Fruit fly (Drosophila melanogaster): Measurements from ENCODE around the gene inaF-D.
A peak's percentile ranks its signal among the peaks of the same experiment; 100 is the strongest.

inaF-D gene

dm6 chrX:11681558-11682551 lies 47.0 kb downstream of the inaF-D start (continued):
- peak; percentile 60 for TF ChIP-seq Hr4 (GFP tag; optimal IDR thresholded peaks at IDR 0.05)
- TF ChIP-seq CG32006 (GFP tag; optimal IDR thresholded peaks at IDR 0.05) = peak; percentile 53
- peak; percentile 58 for TF ChIP-seq OdsH (GFP tag; optimal IDR thresholded peaks at IDR 0.05)
- TF ChIP-seq Ets21C (GFP tag; optimal IDR thresholded peaks at IDR 0.05) = peak; percentile 67
- peak; percentile 73 for TF ChIP-seq pdm3 (GFP tag; optimal IDR thresholded peaks at IDR 0.05)
- peak; percentile 41 for TF ChIP-seq CG15336 (GFP tag; IDR thresholded peaks at IDR 0.05)
- peak; percentile 79 for TF ChIP-seq CG10631 (GFP tag; optimal IDR thresholded peaks at IDR 0.05)
- peak; percentile 45 for TF ChIP-seq CG6792 (GFP tag; optimal IDR thresholded peaks at IDR 0.05)
- peak; percentile 74 for TF ChIP-seq Sox14 (GFP tag; optimal IDR thresholded peaks at IDR 0.05)
- TF ChIP-seq CG3032 (tag; optimal IDR thresholded peaks at IDR 0.05) = peak; percentile 52
- peak; percentile 33 for TF ChIP-seq fd85E (GFP tag; optimal IDR thresholded peaks at IDR 0.05)
- TF ChIP-seq CG1621 (tag; optimal IDR thresholded peaks at IDR 0.05) = peak; percentile 14
- TF ChIP-seq ss (GFP tag; optimal IDR thresholded peaks at IDR 0.05) = peak; percentile 54 to 76
- peak; percentile 46 for TF ChIP-seq CG6808 (GFP tag; optimal IDR thresholded peaks at IDR 0.05)
- peak; percentile 16 for TF ChIP-seq Eip93F (GFP tag; optimal IDR thresholded peaks at IDR 0.05)
- TF ChIP-seq Smox (GFP tag; optimal IDR thresholded peaks at IDR 0.05) = peak; percentile 76
- peak; percentile 68 for TF ChIP-seq Sox102F (GFP tag; optimal IDR thresholded peaks at IDR 0.05)
- peak; percentile 47 for TF ChIP-seq CG10669 (GFP tag; optimal IDR thresholded peaks at IDR 0.05)
- TF ChIP-seq fd59A (GFP tag; optimal IDR thresholded peaks at IDR 0.05) = no peak
- no peak for TF ChIP-seq dac (GFP tag; optimal IDR thresholded peaks at IDR 0.05)
- TF ChIP-seq net (GFP tag; optimal IDR thresholded peaks at IDR 0.05) = peak; percentile 56
- peak; percentile 78 for TF ChIP-seq Hr39 (GFP tag; optimal IDR thresholded peaks at IDR 0.05)
- TF ChIP-seq fkh (GFP tag; optimal IDR thresholded peaks at IDR 0.05) = peak; percentile 91
- no peak for TF ChIP-seq Hr38 (GFP tag; optimal IDR thresholded peaks at IDR 0.05)
- TF ChIP-seq lz (GFP tag; optimal IDR thresholded peaks at IDR 0.05) = peak; percentile 77
- TF ChIP-seq Eip75B (GFP tag; optimal IDR thresholded peaks at IDR 0.05) = peak; percentile 54
- TF ChIP-seq CG16779 (tag; optimal IDR thresholded peaks at IDR 0.05) = peak; percentile 36
- peak; percentile 58 for TF ChIP-seq CG3919 (GFP tag; optimal IDR thresholded peaks at IDR 0.05)
- peak; percentile 45 for TF ChIP-seq Lpt (GFP tag; optimal IDR thresholded peaks at IDR 0.05)
- TF ChIP-seq esn (GFP tag; optimal IDR thresholded peaks at IDR 0.05) = peak; percentile 76
- TF ChIP-seq Ets96B (tag; optimal IDR thresholded peaks at IDR 0.05) = peak; percentile 29
- no peak for TF ChIP-seq CG11294 (GFP tag; IDR thresholded peaks at IDR 0.05)

- no peak for TF ChIP-seq topi (GFP tag; optimal IDR thresholded peaks at IDR 0.05)
- peak; percentile 22 for TF ChIP-seq CG32006 (GFP tag; optimal IDR thresholded peaks at IDR 0.05)
- peak; percentile 44 for TF ChIP-seq svp (GFP tag)
- no peak for TF ChIP-seq Eip75B (GFP tag; optimal IDR thresholded peaks at IDR 0.05)
- peak; percentile 18 for TF ChIP-seq Hr4 (GFP tag; optimal IDR thresholded peaks at IDR 0.05)
- TF ChIP-seq cyc (GFP tag; optimal IDR thresholded peaks at IDR 0.05) = no peak
- peak; percentile 48 for TF ChIP-seq Eip78C (GFP tag)
- TF ChIP-seq CG6854 (GFP tag; optimal IDR thresholded peaks at IDR 0.05) = no peak
Observed at dm6 chrX:11680405-11680804, 48.5 kb downstream of the inaF-D start.

- TF ChIP-seq topi (GFP tag; optimal IDR thresholded peaks at IDR 0.05) (no peak), dac (GFP tag; optimal IDR thresholded peaks at IDR 0.05) (no peak), CG6163 (GFP tag; IDR thresholded peaks at IDR 0.05) (0 out of 3 replicates have a peak, but pooled peaks have one; percentile 31), dsx (GFP tag; optimal IDR thresholded peaks at IDR 0.05; ENCODE audit: poor library complexity, severe bottlenecking) (no peak), CG8632 (GFP tag; optimal IDR thresholded peaks at IDR 0.05) (no peak), CG1621 (tag; optimal IDR thresholded peaks at IDR 0.05) (peak; percentile 83), CG6854 (GFP tag; optimal IDR thresholded peaks at IDR 0.05) (no peak), OdsH (GFP tag; optimal IDR thresholded peaks at IDR 0.05) (no peak), CG4318 (GFP tag; optimal IDR thresholded peaks at IDR 0.05) (no peak), Hr39 (GFP tag; optimal IDR thresholded peaks at IDR 0.05) (no peak), pdm3 (GFP tag; optimal IDR thresholded peaks at IDR 0.05) (no peak), Lpt (GFP tag; optimal IDR thresholded peaks at IDR 0.05) (no peak), net (GFP tag; optimal IDR thresholded peaks at IDR 0.05) (no peak), CG7368 (GFP tag; optimal IDR thresholded peaks at IDR 0.05) (no peak), Hr4 (GFP tag; optimal IDR thresholded peaks at IDR 0.05) (no peak), Hr38 (GFP tag; optimal IDR thresholded peaks at IDR 0.05) (no peak), Sox15 (GFP tag; optimal IDR thresholded peaks at IDR 0.05) (no peak), CG6808 (GFP tag; optimal IDR thresholded peaks at IDR 0.05) (peak; percentile 8), Eip75B (GFP tag; optimal IDR thresholded peaks at IDR 0.05) (no peak), CG6276 (GFP tag; optimal IDR thresholded peaks at IDR 0.05) (no peak), Blimp-1 (GFP tag; optimal IDR thresholded peaks at IDR 0.05) (no peak)
Observed at dm6 chrX:11679461-11679860, 49.4 kb downstream of the inaF-D start.
